Worm (Caenorhabditis elegans): ENCODE data around the gene C44B9.3.

ce11 chrIII:10881996-10882395, 2.0 kb upstream of the C44B9.3 start:
- no peak for TF ChIP-seq ceh-16 (tag; optimal IDR thresholded peaks at IDR 0.05)
- TF ChIP-seq mdl-1 (tag; optimal IDR thresholded peaks at IDR 0.05), result no peak
- TF ChIP-seq ztf-4 (tag; optimal IDR thresholded peaks at IDR 0.05), result no peak

Measured in whole organism, L2 larva.